Fruit fly (Drosophila melanogaster) whole organism, embryonic: ENCODE data around the gene BRWD3.

ENCODE experiments used
- MESR4 ChIP-seq: fragments of 200-800 bp; sonication (Bioruptor generic); optimal IDR thresholded peaks from 2 replicates; lab custom pipeline; 2018; ENCODE audit warnings: missing biosample characterization, mild to moderate bottlenecking, missing genetic modification characterization, moderate library complexity
- Ravus ChIP-seq: fragments of 200-800 bp; sonication (Bioruptor generic); IDR thresholded peaks from 2 replicates; pipeline ENCODE4 v1.3.6; 2022; ENCODE audit warnings: missing biosample characterization, missing genetic modification characterization
- cas ChIP-seq: fragments of 200-800 bp; sonication (Bioruptor generic); IDR thresholded peaks from 2 replicates; pipeline ENCODE4 v1.3.6; 2022; ENCODE audit warnings: missing biosample characterization, missing genetic modification characterization

DNA sequence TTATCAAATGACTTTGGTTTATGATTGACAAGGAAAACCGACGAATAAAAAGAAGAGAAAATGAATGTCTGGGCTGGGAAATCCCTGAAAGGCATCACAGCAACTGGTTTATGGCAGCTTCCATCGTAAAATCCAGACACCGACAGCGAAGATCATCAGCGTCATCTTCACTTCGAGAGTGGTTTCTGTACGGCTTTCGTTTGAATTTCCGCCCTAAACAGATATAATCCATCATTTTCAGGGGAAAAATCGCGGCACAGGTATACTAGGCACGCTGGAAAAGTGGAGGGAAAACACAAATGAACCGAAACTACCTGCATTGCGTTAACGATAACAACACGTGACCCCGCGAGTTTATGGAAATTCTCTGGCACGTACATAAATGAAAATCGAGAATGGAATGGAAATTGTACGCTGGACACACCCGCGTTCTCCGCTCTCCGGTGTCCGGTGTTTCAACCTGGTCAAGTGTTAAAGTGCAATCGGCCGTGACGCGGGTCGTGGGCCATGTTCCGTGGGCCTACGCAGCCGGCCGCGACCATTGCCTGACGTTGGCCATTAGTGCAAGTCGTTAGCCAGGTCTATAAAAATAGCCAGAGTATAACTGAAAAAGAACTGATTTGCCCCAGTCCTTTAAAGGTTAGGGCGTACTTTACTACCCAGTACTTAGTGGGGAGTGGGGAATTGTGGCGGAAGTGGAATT lies 21.2 kb upstream of the BRWD3 start:
- no peak for TF ChIP-seq Ravus (GFP tag; lab: Robert Waterston, UW)
- TF ChIP-seq MESR4 = no peak
- no peak for TF ChIP-seq cas
